Worm (Caenorhabditis elegans) whole organism, L1 larva: ENCODE results near the gene ell-1.

Source experiments
- C34B4.2 ChIP-seq: sonication (generic microtip); optimal IDR thresholded peaks from 2 replicates; lab custom pipeline; 2017; ENCODE audit warnings: mild to moderate bottlenecking, missing genetic modification characterization, missing compliant biosample characterization
- aha-1 ChIP-seq: fragments of 150-350 bp; optimal IDR thresholded peaks from 2 replicates; lab custom pipeline; 2014; ENCODE audit warnings: missing biosample characterization, missing genetic modification characterization
- aly-2 ChIP-seq: fragments of 150-350 bp; optimal IDR thresholded peaks from 2 replicates; lab custom pipeline; 2014; ENCODE audit warnings: missing biosample characterization, missing genetic modification characterization
- ama-1 ChIP-seq: fragments of 150-350 bp; optimal IDR thresholded peaks from 2 replicates; lab custom pipeline; 2014
- blmp-1 ChIP-seq: fragments of 150-350 bp; optimal IDR thresholded peaks from 2 replicates; lab custom pipeline; 2014; ENCODE audit warnings: missing biosample characterization, missing genetic modification characterization
- ceh-63 ChIP-seq: fragments of 200-800 bp; sonication (Bioruptor generic); optimal IDR thresholded peaks from 2 replicates; lab custom pipeline; 2018; ENCODE audit warnings: mild to moderate bottlenecking, missing genetic modification characterization, missing compliant biosample characterization
- ceh-82 ChIP-seq, 3 experiments: fragments of 150-350 bp in 1 of 3; sonication (generic microtip) in 2 of 3; optimal IDR thresholded peaks; 2 replicates each; lab custom pipeline; 2014 to 2017; ENCODE audit warnings: missing biosample characterization in 3 of 3, missing genetic modification characterization in 3 of 3
- ceh-88 ChIP-seq: fragments of 200-800 bp; sonication (Bioruptor generic); IDR thresholded peaks from 2 replicates; pipeline ENCODE4 v1.3.6; 2022; ENCODE audit warnings: missing genetic modification characterization, missing compliant biosample characterization
- dpl-1 ChIP-seq, 3 experiments: fragments of 150-350 bp in 2 of 3; sonication (generic microtip) in 1 of 3; optimal IDR thresholded peaks; 2 replicates each; lab custom pipeline; 2014 to 2017; ENCODE audit warnings: missing biosample characterization in 3 of 3, missing genetic modification characterization in 3 of 3, missing genetic modification reagents in 3 of 3
- egl-27 ChIP-seq, 2 experiments: fragments of 150-350 bp in 1 of 2; sonication (generic microtip); optimal IDR thresholded peaks; 3 replicates each; lab custom pipeline; 2017 to 2018; ENCODE audit warnings: missing biosample characterization in 2 of 2, missing genetic modification characterization in 2 of 2, missing genetic modification reagents in 2 of 2
- elt-2 ChIP-seq: sonication (generic microtip); optimal IDR thresholded peaks from 2 replicates; lab custom pipeline; 2016; ENCODE audit warnings: missing genetic modification characterization, mild to moderate bottlenecking, inconsistent platforms, missing compliant biosample characterization, missing genetic modification reagents
- ets-5 ChIP-seq: fragments of 200-800 bp; sonication (Bioruptor generic); IDR thresholded peaks from 2 replicates; pipeline ENCODE4 v1.3.6; 2022; ENCODE audit warnings: missing genetic modification characterization, missing compliant biosample characterization
- fkh-4 ChIP-seq: sonication (generic microtip); optimal IDR thresholded peaks from 2 replicates; lab custom pipeline; 2016; ENCODE audit warnings: missing compliant biosample characterization, missing genetic modification characterization, borderline replicate concordance
- fkh-8 ChIP-seq: sonication (generic microtip); optimal IDR thresholded peaks from 2 replicates; lab custom pipeline; 2016; ENCODE audit warnings: mild to moderate bottlenecking, missing genetic modification characterization, missing compliant biosample characterization
- fos-1 ChIP-seq: fragments of 150-350 bp; optimal IDR thresholded peaks from 2 replicates; lab custom pipeline; 2014; ENCODE audit warnings: missing biosample characterization, missing genetic modification characterization
- grh-1 ChIP-seq: fragments of 200-800 bp; sonication (Bioruptor generic); IDR thresholded peaks from 2 replicates; pipeline ENCODE4 v1.3.6; 2022; ENCODE audit warnings: missing genetic modification reagents, missing genetic modification characterization, missing compliant biosample characterization
- hlh-4 ChIP-seq: sonication (generic microtip); optimal IDR thresholded peaks from 2 replicates; lab custom pipeline; 2016; ENCODE audit warnings: mild to moderate bottlenecking, missing genetic modification characterization, missing compliant biosample characterization
- hpl-2 ChIP-seq: fragments of 150-350 bp; optimal IDR thresholded peaks from 2 replicates; lab custom pipeline; 2014; ENCODE audit warnings: missing biosample characterization, missing genetic modification reagents, missing genetic modification characterization
- jun-1 ChIP-seq: fragments of 150-350 bp; optimal IDR thresholded peaks from 2 replicates; lab custom pipeline; 2014; ENCODE audit warnings: missing biosample characterization, missing genetic modification reagents, missing genetic modification characterization
- lin-13 ChIP-seq: fragments of 150-350 bp; optimal IDR thresholded peaks from 2 replicates; lab custom pipeline; 2014; ENCODE audit warnings: missing biosample characterization, missing genetic modification reagents, missing genetic modification characterization
- lin-14 ChIP-seq: fragments of 200-800 bp; sonication (Bioruptor generic); optimal IDR thresholded peaks from 2 replicates; lab custom pipeline; 2018; ENCODE audit warnings: mild to moderate bottlenecking, missing genetic modification characterization, moderate library complexity, missing compliant biosample characterization
- lin-39 ChIP-seq: fragments of 150-350 bp; optimal IDR thresholded peaks from 2 replicates; lab custom pipeline; 2014; ENCODE audit warnings: missing biosample characterization, missing genetic modification reagents, missing genetic modification characterization
- lir-3 ChIP-seq: sonication (generic microtip); optimal IDR thresholded peaks from 2 replicates; lab custom pipeline; 2016; ENCODE audit warnings: mild to moderate bottlenecking, missing genetic modification characterization, moderate library complexity, missing compliant biosample characterization; ENCODE audit not compliant: poor library complexity
- mab-9 ChIP-seq: fragments of 200-800 bp; sonication (Bioruptor generic); IDR thresholded peaks from 2 replicates; pipeline ENCODE4 v1.3.6; 2022; ENCODE audit warnings: missing genetic modification reagents, missing genetic modification characterization, missing compliant biosample characterization
- mdl-1 ChIP-seq, 2 experiments: fragments of 150-350 bp; optimal IDR thresholded peaks; 2 replicates each; lab custom pipeline; 2014 to 2017; ENCODE audit warnings: missing biosample characterization in 2 of 2, missing genetic modification characterization in 2 of 2, inconsistent platforms in 1 of 2
- mef-2 ChIP-seq: fragments of 150-350 bp; optimal IDR thresholded peaks from 2 replicates; lab custom pipeline; 2014; ENCODE audit warnings: missing biosample characterization, missing genetic modification characterization
- mep-1 ChIP-seq: fragments of 150-350 bp; optimal IDR thresholded peaks from 2 replicates; lab custom pipeline; 2014; ENCODE audit warnings: missing biosample characterization, missing genetic modification characterization
- nhr-11 ChIP-seq: fragments of 150-350 bp; optimal IDR thresholded peaks from 2 replicates; lab custom pipeline; 2014; ENCODE audit warnings: missing biosample characterization, missing genetic modification characterization
- nhr-19 ChIP-seq: fragments of 200-800 bp; sonication (Bioruptor generic); conservative IDR thresholded peaks from 2 replicates; pipeline ENCODE4 v1.3.6; 2022; ENCODE audit warnings: missing genetic modification characterization, missing compliant biosample characterization
- nhr-20 ChIP-seq: sonication (generic microtip); optimal IDR thresholded peaks from 2 replicates; lab custom pipeline; 2016; ENCODE audit warnings: mild to moderate bottlenecking, missing genetic modification characterization, missing compliant biosample characterization
- nhr-71 ChIP-seq: sonication (generic microtip); optimal IDR thresholded peaks from 2 replicates; lab custom pipeline; 2016; ENCODE audit warnings: mild to moderate bottlenecking, missing genetic modification characterization, moderate library complexity, missing compliant biosample characterization
- nhr-77 ChIP-seq: fragments of 150-350 bp; optimal IDR thresholded peaks from 2 replicates; lab custom pipeline; 2014; ENCODE audit warnings: missing biosample characterization, missing genetic modification characterization
- nhr-84 ChIP-seq: sonication (generic microtip); optimal IDR thresholded peaks from 2 replicates; lab custom pipeline; 2017; ENCODE audit warnings: missing biosample characterization, missing genetic modification characterization
- nhr-85 ChIP-seq: sonication (generic microtip); peaks from one replicate; lab custom pipeline; 2016; ENCODE audit warnings: missing genetic modification characterization, inconsistent platforms, missing compliant biosample characterization
- nhr-90 ChIP-seq: sonication (generic microtip); optimal IDR thresholded peaks from 2 replicates; lab custom pipeline; 2016; ENCODE audit warnings: mild to moderate bottlenecking, missing genetic modification characterization, missing compliant biosample characterization; ENCODE audit not compliant: poor library complexity
- pag-3 ChIP-seq: sonication (generic microtip); optimal IDR thresholded peaks from 2 replicates; lab custom pipeline; 2017; ENCODE audit warnings: missing genetic modification characterization, mild to moderate bottlenecking, missing compliant biosample characterization, antibody characterized with exemption, borderline replicate concordance; ENCODE audit not compliant: insufficient read depth
- pax-3 ChIP-seq: fragments of 200-800 bp; sonication (Bioruptor generic); optimal IDR thresholded peaks from 2 replicates; lab custom pipeline; 2018; ENCODE audit warnings: mild to moderate bottlenecking, missing genetic modification characterization, moderate library complexity, missing compliant biosample characterization
- pqm-1 ChIP-seq: sonication (generic microtip); optimal IDR thresholded peaks from 3 replicates; lab custom pipeline; 2017; ENCODE audit warnings: missing biosample characterization, missing genetic modification characterization
- rnt-1 ChIP-seq: sonication (generic microtip); optimal IDR thresholded peaks from 2 replicates; lab custom pipeline; 2016; ENCODE audit warnings: mild to moderate bottlenecking, missing genetic modification characterization, moderate library complexity, missing compliant biosample characterization
- skn-1 ChIP-seq: fragments of 150-350 bp; optimal IDR thresholded peaks from 2 replicates; lab custom pipeline; 2014; ENCODE audit warnings: missing biosample characterization, missing genetic modification characterization
- snpc-4 ChIP-seq: fragments of 150-350 bp; optimal IDR thresholded peaks from 2 replicates; lab custom pipeline; 2014; ENCODE audit warnings: missing biosample characterization, missing genetic modification characterization
- snu-23 ChIP-seq: sonication (generic microtip); optimal IDR thresholded peaks from 2 replicates; lab custom pipeline; 2016; ENCODE audit warnings: missing genetic modification characterization, missing compliant biosample characterization
- sox-4 ChIP-seq: sonication (generic microtip); optimal IDR thresholded peaks from 2 replicates; lab custom pipeline; 2016; ENCODE audit warnings: missing genetic modification characterization, missing compliant biosample characterization
- sptf-1 ChIP-seq: fragments of 150-350 bp; optimal IDR thresholded peaks from 2 replicates; lab custom pipeline; 2014; ENCODE audit warnings: missing biosample characterization, missing genetic modification characterization
- sup-37 ChIP-seq: fragments of 200-800 bp; sonication (Bioruptor generic); optimal IDR thresholded peaks from 2 replicates; lab custom pipeline; 2018; ENCODE audit warnings: mild to moderate bottlenecking, missing genetic modification characterization, missing compliant biosample characterization
- swsn-7 ChIP-seq: sonication (generic microtip); optimal IDR thresholded peaks from 2 replicates; lab custom pipeline; 2016; ENCODE audit warnings: missing genetic modification characterization, missing compliant biosample characterization
- tlp-1 ChIP-seq: fragments of 150-350 bp; optimal IDR thresholded peaks from 2 replicates; lab custom pipeline; 2014; ENCODE audit warnings: missing biosample characterization, missing genetic modification characterization
- unc-30 ChIP-seq: sonication (generic microtip); optimal IDR thresholded peaks from 2 replicates; lab custom pipeline; 2017; ENCODE audit warnings: missing biosample characterization, missing genetic modification characterization
- unc-62 ChIP-seq: fragments of 150-350 bp; optimal IDR thresholded peaks from 2 replicates; lab custom pipeline; 2014; ENCODE audit warnings: missing biosample characterization, missing genetic modification reagents, missing genetic modification characterization
- unc-98 ChIP-seq: fragments of 200-800 bp; sonication (Bioruptor generic); IDR thresholded peaks from 2 replicates; pipeline ENCODE4 v1.3.6; 2022; ENCODE audit warnings: missing genetic modification characterization, missing compliant biosample characterization
- xbp-1 ChIP-seq: sonication (generic microtip); optimal IDR thresholded peaks from 2 replicates; lab custom pipeline; 2016; ENCODE audit warnings: missing genetic modification characterization, missing compliant biosample characterization
- zip-4 ChIP-seq: fragments of 200-800 bp; sonication (Bioruptor generic); optimal IDR thresholded peaks from 2 replicates; lab custom pipeline; 2018; ENCODE audit warnings: mild to moderate bottlenecking, missing genetic modification characterization, moderate library complexity, missing compliant biosample characterization
- ztf-11 ChIP-seq, 2 experiments: sonication (generic microtip); optimal IDR thresholded peaks; 2 replicates each; lab custom pipeline; 2016 to 2017; ENCODE audit warnings: missing genetic modification characterization in 2 of 2, missing biosample characterization in 1 of 2, missing compliant biosample characterization in 1 of 2
- ztf-4 ChIP-seq: fragments of 150-350 bp; optimal IDR thresholded peaks from 2 replicates; lab custom pipeline; 2014; ENCODE audit warnings: missing biosample characterization, missing genetic modification characterization

Gene ell-1

ce11 chrIV:4446884-4447283 lies 52.7 kb downstream of the ell-1 start:
- TF ChIP-seq rnt-1 (tag; lab: Kevin White, UChicago) (peak; percentile 41), nhr-90 (tag; lab: Kevin White, UChicago) (no peak), hlh-4 (no peak), blmp-1 (tag; lab: Kevin White, UChicago) (no peak), grh-1 (no peak), unc-30 (tag; lab: Kevin White, UChicago) (no peak), nhr-71 (peak; percentile 63), lin-14 (peak; percentile 58), nhr-11 (tag; lab: Kevin White, UChicago) (no peak), snu-23 (GFP tag; lab: Kevin White, UChicago) (peak; percentile 44), tlp-1 (tag; lab: Kevin White, UChicago) (no peak), nhr-77 (tag; lab: Kevin White, UChicago) (peak; percentile 37), unc-62 (GFP tag; lab: Kevin White, UChicago) (no peak), egl-27 (tag; optimal IDR thresholded peaks at IDR 0.05; lab: Kevin White, UChicago) (no peak), C34B4.2 (tag; lab: Kevin White, UChicago) (no peak), dpl-1 (GFP tag; optimal IDR thresholded peaks at IDR 0.05; lab: Kevin White, UChicago) (peak; percentile 13 to 45 (median 30)), ztf-11 (tag; optimal IDR thresholded peaks at IDR 0.05; lab: Kevin White, UChicago) (peak in 1 of 2 experiments; percentile 23), pax-3 (tag; lab: Kevin White, UChicago) (no peak), nhr-85 (peak; percentile 39), fkh-4 (no peak), fos-1 (tag; lab: Kevin White, UChicago) (peak; percentile 34), ets-5 (GFP tag; lab: Robert Waterston, UW) (no peak), ztf-4 (tag; lab: Kevin White, UChicago) (no peak), lin-39 (no peak), pqm-1 (tag; lab: Kevin White, UChicago) (no peak), elt-2 (tag; lab: Kevin White, UChicago) (no peak), ama-1 (lab: Kevin White, UChicago) (peak; percentile 74), lin-13 (GFP tag; lab: Kevin White, UChicago) (no peak), nhr-19 (GFP tag; lab: Robert Waterston, UW) (peak; percentile 26; the same call in 1 of the 2 replicates), ceh-88 (GFP tag; lab: Robert Waterston, UW) (no peak), nhr-20 (peak; percentile 54), mep-1 (tag; lab: Kevin White, UChicago) (peak; percentile 72), unc-98 (GFP tag; lab: Robert Waterston, UW) (no peak), mdl-1 (tag; optimal IDR thresholded peaks at IDR 0.05; lab: Kevin White, UChicago) (peak in 1 of 2 experiments; percentile 43), sox-4 (tag; lab: Kevin White, UChicago) (no peak), sptf-1 (no peak), fkh-8 (no peak), nhr-84 (tag; lab: Kevin White, UChicago) (no peak), skn-1 (no peak), aha-1 (tag; lab: Kevin White, UChicago) (no peak), pag-3 (tag; lab: Kevin White, UChicago) (no peak), ceh-63 (GFP tag; lab: Kevin White, UChicago) (no peak), sup-37 (GFP tag; lab: Kevin White, UChicago) (no peak), jun-1 (tag; lab: Kevin White, UChicago) (peak; percentile 47), mef-2 (no peak), lir-3 (tag; lab: Kevin White, UChicago) (no peak), mab-9 (GFP tag; lab: Robert Waterston, UW) (no peak), xbp-1 (tag; lab: Kevin White, UChicago) (peak; percentile 21), ceh-82 (tag; optimal IDR thresholded peaks at IDR 0.05; lab: Kevin White, UChicago) (peak in 2 of 3 experiments; percentile 16), snpc-4 (tag; lab: Kevin White, UChicago) (no peak), aly-2 (tag; lab: Kevin White, UChicago) (peak; percentile 16), hpl-2 (GFP tag; lab: Kevin White, UChicago) (peak; percentile 10), swsn-7 (tag; lab: Kevin White, UChicago) (peak; percentile 41), zip-4 (GFP tag; lab: Kevin White, UChicago) (peak; percentile 2)
